Worm (Caenorhabditis elegans): ENCODE results near the gene vha-8.

ce11 chrIV:6822406-6822805, 31.5 kb downstream of the vha-8 start, which contains the start of gene C17H12.6:
- TF ChIP-seq W03F9.2 (tag; optimal IDR thresholded peaks at IDR 0.05) (no peak), him-1 (tag; optimal IDR thresholded peaks at IDR 0.05) (no peak), dao-5 (tag; optimal IDR thresholded peaks at IDR 0.05) (no peak)

Measured in whole organism, L4/young adult.